Worm (Caenorhabditis elegans) whole organism, early embryonic: ENCODE data around the gene srw-14.

Experiments
- B0310.2 ChIP-seq: sonication (generic microtip); optimal IDR thresholded peaks from 2 replicates; lab custom pipeline; 2016; ENCODE audit warnings: mild to moderate bottlenecking, missing genetic modification characterization, missing compliant biosample characterization
- F13C5.2 ChIP-seq: sonication (generic microtip); optimal IDR thresholded peaks from 2 replicates; lab custom pipeline; 2017; ENCODE audit warnings: mild to moderate bottlenecking, missing genetic modification characterization, inconsistent platforms, missing compliant biosample characterization
- aly-1 ChIP-seq: sonication (generic microtip); optimal IDR thresholded peaks from 2 replicates; lab custom pipeline; 2016; ENCODE audit warnings: missing genetic modification characterization, missing compliant biosample characterization
- ama-1 ChIP-seq: fragments of 150-350 bp; optimal IDR thresholded peaks from 2 replicates; lab custom pipeline; 2014
- ceh-13 ChIP-seq: fragments of 200-800 bp; sonication (Bioruptor generic); optimal IDR thresholded peaks from 2 replicates; lab custom pipeline; 2018; ENCODE audit warnings: mild to moderate bottlenecking, missing genetic modification characterization, missing compliant biosample characterization
- ceh-36 ChIP-seq: sonication (generic microtip); optimal IDR thresholded peaks from 2 replicates; lab custom pipeline; 2016; ENCODE audit warnings: missing genetic modification characterization, inconsistent platforms, missing compliant biosample characterization
- ets-7 ChIP-seq: sonication (generic microtip); optimal IDR thresholded peaks from 2 replicates; lab custom pipeline; 2016; ENCODE audit warnings: missing genotype, missing genetic modification characterization, missing compliant biosample characterization
- flt-1 ChIP-seq: fragments of 200-800 bp; sonication (Bioruptor generic); IDR thresholded peaks from 2 replicates; pipeline ENCODE4 v1.3.6; 2022; ENCODE audit warnings: missing genetic modification characterization, missing compliant biosample characterization
- hmbx-1 ChIP-seq: sonication (generic microtip); optimal IDR thresholded peaks from 2 replicates; lab custom pipeline; 2016; ENCODE audit warnings: mild to moderate bottlenecking, missing genetic modification characterization, missing compliant biosample characterization
- hmg-4 ChIP-seq: fragments of 200-800 bp; sonication (Bioruptor generic); optimal IDR thresholded peaks from 2 replicates; lab custom pipeline; 2018; ENCODE audit warnings: mild to moderate bottlenecking, missing genetic modification characterization, missing compliant biosample characterization
- hnd-1 ChIP-seq: sonication (generic microtip); optimal IDR thresholded peaks from 2 replicates; lab custom pipeline; 2016; ENCODE audit warnings: missing genetic modification characterization, missing compliant biosample characterization
- pes-1 ChIP-seq: fragments of 200-800 bp; sonication (Bioruptor generic); IDR thresholded peaks from 2 replicates; pipeline ENCODE4 v1.3.6; 2022; ENCODE audit warnings: missing genetic modification reagents, missing genetic modification characterization, missing compliant biosample characterization
- scrt-1 ChIP-seq: fragments of 200-800 bp; sonication (Bioruptor generic); IDR thresholded peaks from 2 replicates; pipeline ENCODE4 v1.3.6; 2022; ENCODE audit warnings: missing genetic modification characterization, missing compliant biosample characterization
- sea-1 ChIP-seq: fragments of 200-800 bp; sonication (Bioruptor generic); conservative IDR thresholded peaks from 2 replicates; pipeline ENCODE4 v1.3.6; 2022; ENCODE audit warnings: missing genetic modification characterization, missing compliant biosample characterization
- tbx-11 ChIP-seq: fragments of 200-800 bp; sonication (Bioruptor generic); IDR thresholded peaks from 2 replicates; pipeline ENCODE4 v1.3.6; 2022; ENCODE audit warnings: missing genetic modification characterization, missing compliant biosample characterization
- tbx-37 ChIP-seq: fragments of 200-800 bp; sonication (Bioruptor generic); conservative IDR thresholded peaks from 2 replicates; pipeline ENCODE4 v1.3.6; 2022; ENCODE audit warnings: missing genetic modification reagents, missing genetic modification characterization, missing compliant biosample characterization
- tra-4 ChIP-seq: sonication (generic microtip); optimal IDR thresholded peaks from 2 replicates; lab custom pipeline; 2017; ENCODE audit warnings: missing genetic modification characterization, missing compliant biosample characterization

Gene srw-14

DNA sequence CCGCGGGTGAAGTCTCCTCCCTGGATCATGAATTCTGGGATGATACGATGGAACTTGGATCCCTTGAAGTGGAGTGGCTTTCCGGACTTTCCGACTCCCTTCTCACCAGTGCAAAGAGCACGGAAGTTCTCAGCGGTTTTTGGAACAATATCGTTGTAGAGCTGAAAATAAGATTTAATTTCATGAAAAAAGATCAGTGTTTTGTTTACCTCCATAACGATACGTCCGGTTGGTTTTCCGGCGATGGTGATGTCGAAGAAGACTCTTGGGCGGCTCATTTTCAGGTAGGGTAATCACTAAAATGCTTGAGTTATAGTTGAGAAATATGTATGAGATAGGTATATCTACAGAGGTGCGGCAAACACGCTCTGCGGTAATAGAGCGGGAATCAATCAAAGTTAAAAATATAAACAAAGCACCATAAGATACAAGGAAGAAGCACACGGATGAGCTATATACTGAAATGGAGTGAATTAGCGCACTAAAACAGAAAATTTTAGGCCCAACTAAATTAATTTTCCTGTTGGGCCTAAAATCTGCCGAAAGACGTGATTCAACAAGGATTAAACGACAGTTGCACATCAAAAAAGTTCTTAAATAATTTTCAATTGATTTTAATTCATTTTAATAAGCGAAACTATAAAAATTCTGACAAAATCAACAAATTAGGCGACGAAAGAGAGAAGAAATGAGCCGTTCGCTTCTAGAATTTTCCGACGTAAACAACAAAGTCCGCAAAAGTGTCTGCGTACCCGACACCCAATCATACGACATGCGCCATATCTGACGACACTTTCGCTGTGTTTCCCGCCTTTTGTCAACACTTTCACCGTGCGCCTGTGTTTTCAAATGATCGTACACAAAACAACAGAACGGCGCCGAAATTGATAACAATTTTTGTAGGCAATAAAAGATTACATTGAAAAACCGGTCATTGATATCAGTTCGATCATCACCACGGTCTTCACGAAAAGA lies 38.4 kb upstream of the srw-14 start, which contains the start of the genes cyn-7 and bath-36:
cyn-7 (minus strand) TSS at position 296 of the 975 bp plus-strand sequence.
bath-36 (plus strand) TSS at position 806 of the 975 bp plus-strand sequence.
- TF ChIP-seq flt-1 (GFP tag; lab: Robert Waterston, UW) (no peak), ceh-36 (no peak), scrt-1 (GFP tag; lab: Robert Waterston, UW) (no peak), sea-1 (GFP tag; lab: Robert Waterston, UW) (no peak), ets-7 (no peak), hmg-4 (no peak), B0310.2 (tag; lab: Kevin White, UChicago) (no peak), ceh-13 (GFP tag; lab: Kevin White, UChicago) (no peak), hmbx-1 (tag; lab: Kevin White, UChicago) (no peak), tbx-11 (no peak), tbx-37 (no peak), aly-1 (tag; lab: Kevin White, UChicago) (no peak), F13C5.2 (tag; lab: Kevin White, UChicago) (no peak), tra-4 (tag; lab: Kevin White, UChicago) (no peak), pes-1 (GFP tag; lab: Robert Waterston, UW) (no peak), hnd-1 (tag; lab: Kevin White, UChicago) (no peak)

DNA sequence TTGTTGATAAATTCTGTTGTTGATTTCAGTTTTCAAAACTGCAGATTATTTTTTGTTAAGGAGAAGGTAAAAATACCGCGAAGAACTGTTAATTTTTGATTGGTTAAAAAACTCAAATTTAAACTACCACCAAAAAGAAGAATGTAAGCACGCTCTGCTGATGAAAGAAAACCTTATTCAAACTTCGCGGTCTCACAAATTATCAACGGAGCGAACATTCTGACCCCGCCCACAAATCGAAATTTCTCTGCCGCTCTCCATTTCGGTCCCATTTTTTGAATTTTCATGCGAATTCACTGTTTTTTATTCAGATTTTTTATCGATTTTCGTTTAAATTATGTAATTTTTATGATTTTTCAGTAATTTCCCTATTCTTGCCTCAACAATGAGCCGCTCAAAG lies 36.2 kb upstream of the srw-14 start, which contains the start of gene cyn-3:
cyn-3 (plus strand) TSS at position 361 of the 400 bp plus-strand sequence.
- no peak for TF ChIP-seq ceh-13 (GFP tag; lab: Kevin White, UChicago)
- no peak for TF ChIP-seq ama-1 (lab: Kevin White, UChicago)

DNA sequence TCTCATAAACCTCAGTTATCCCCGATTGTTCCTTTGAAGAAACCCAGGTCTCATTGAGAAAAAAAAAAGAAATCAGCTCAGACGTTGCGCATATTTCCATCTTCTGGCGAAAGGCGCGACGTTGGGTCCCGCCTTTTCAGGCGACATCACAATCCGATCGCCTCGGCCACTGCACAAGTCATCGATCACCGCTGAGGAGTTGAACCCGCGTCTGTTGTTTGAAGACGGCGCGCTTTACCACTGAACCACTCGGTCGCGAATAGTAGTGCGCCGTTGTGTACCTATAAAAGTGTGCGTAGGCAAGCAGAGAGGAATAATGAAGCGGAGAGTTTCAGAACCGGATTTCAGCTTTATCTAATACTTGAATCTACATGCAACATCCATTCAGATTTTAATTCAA lies 34.8 kb upstream of the srw-14 start, which contains the start of gene Y75B12B.11:
Y75B12B.11 (plus strand) TSS at position 394 of the 400 bp plus-strand sequence.
- TF ChIP-seq hnd-1 (tag; lab: Kevin White, UChicago): peak; percentile 76
- TF ChIP-seq scrt-1 (GFP tag; lab: Robert Waterston, UW): peak; percentile 93
- TF ChIP-seq ets-7: peak; percentile 88
- TF ChIP-seq sea-1 (GFP tag; lab: Robert Waterston, UW): peak; percentile 94
- peak; percentile 91 for TF ChIP-seq flt-1 (GFP tag; lab: Robert Waterston, UW)
- TF ChIP-seq aly-1 (tag; lab: Kevin White, UChicago): peak; percentile 96
- peak; percentile 48 for TF ChIP-seq ama-1 (lab: Kevin White, UChicago)
- peak; percentile 97 for TF ChIP-seq hmg-4
- peak; percentile 97 for TF ChIP-seq F13C5.2 (tag; lab: Kevin White, UChicago)
- TF ChIP-seq tbx-37: peak; percentile 80
- peak; percentile 91 for TF ChIP-seq tbx-11
- peak; percentile 85 for TF ChIP-seq ceh-36
- TF ChIP-seq hmbx-1 (tag; lab: Kevin White, UChicago): peak; percentile 67
- peak; percentile 89 for TF ChIP-seq ceh-13 (GFP tag; lab: Kevin White, UChicago)
- TF ChIP-seq B0310.2 (tag; lab: Kevin White, UChicago): peak; percentile 92
- TF ChIP-seq pes-1 (GFP tag; lab: Robert Waterston, UW): peak; percentile 94
- peak; percentile 87 for TF ChIP-seq tra-4 (tag; lab: Kevin White, UChicago)

DNA sequence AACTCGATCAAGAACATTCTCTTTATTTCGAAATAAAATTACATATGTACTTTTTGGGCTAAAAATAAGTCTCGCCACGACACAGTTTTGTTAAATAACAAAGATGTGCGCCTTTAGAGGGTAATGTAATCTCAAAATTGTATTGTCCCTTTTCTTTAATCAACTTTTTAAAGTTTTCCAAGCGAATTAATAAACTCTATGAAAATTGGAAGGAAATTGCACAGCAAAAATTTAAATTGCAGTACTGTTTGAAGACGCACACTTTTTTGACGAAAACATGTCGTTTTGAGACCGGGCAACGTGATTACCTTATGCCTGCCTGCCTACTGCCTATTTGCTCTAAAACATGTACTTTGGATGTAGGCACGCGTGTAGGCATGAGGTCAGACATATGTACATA lies 33.8 kb upstream of the srw-14 start:
- TF ChIP-seq F13C5.2 (tag; lab: Kevin White, UChicago) (no peak), hnd-1 (tag; lab: Kevin White, UChicago) (no peak), flt-1 (GFP tag; lab: Robert Waterston, UW) (no peak), B0310.2 (tag; lab: Kevin White, UChicago) (no peak), pes-1 (GFP tag; lab: Robert Waterston, UW) (no peak), ets-7 (no peak), sea-1 (GFP tag; lab: Robert Waterston, UW) (no peak), ama-1 (lab: Kevin White, UChicago) (no peak), scrt-1 (GFP tag; lab: Robert Waterston, UW) (no peak), tra-4 (tag; lab: Kevin White, UChicago) (no peak), ceh-36 (no peak), ceh-13 (GFP tag; lab: Kevin White, UChicago) (no peak), hmg-4 (no peak), tbx-11 (no peak)

DNA sequence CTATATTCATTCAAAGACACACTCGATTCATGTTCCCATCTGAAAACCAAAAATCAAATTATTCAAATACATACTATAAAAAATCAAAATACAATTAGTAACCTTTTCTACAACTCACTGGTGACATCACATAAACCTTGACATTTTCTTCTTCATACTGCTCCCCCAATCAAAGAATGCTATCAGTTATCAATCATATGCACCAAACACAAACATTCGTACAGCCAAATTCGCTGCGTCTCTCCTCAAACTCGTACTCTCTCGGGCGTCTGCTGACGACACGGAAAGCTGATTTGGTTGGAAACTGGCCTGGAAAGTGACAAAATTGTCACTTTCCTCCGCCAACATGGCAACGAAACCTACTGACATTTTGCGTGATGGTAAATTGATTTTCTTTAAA lies 33.4 kb upstream of the srw-14 start, which contains the start of gene plc-2:
plc-2 (plus strand) TSS at position 196 of the 400 bp plus-strand sequence.
- TF ChIP-seq ama-1 (lab: Kevin White, UChicago): no peak
- TF ChIP-seq aly-1 (tag; lab: Kevin White, UChicago): no peak
- no peak for TF ChIP-seq hmg-4
- TF ChIP-seq ceh-13 (GFP tag; lab: Kevin White, UChicago): no peak
- no peak for TF ChIP-seq flt-1 (GFP tag; lab: Robert Waterston, UW)
- TF ChIP-seq tra-4 (tag; lab: Kevin White, UChicago): no peak
- TF ChIP-seq sea-1 (GFP tag; lab: Robert Waterston, UW): no peak
- TF ChIP-seq pes-1 (GFP tag; lab: Robert Waterston, UW): no peak
- TF ChIP-seq tbx-37: no peak
- TF ChIP-seq hmbx-1 (tag; lab: Kevin White, UChicago): no peak
- no peak for TF ChIP-seq hnd-1 (tag; lab: Kevin White, UChicago)
- TF ChIP-seq ceh-36: no peak
- no peak for TF ChIP-seq tbx-11
- TF ChIP-seq B0310.2 (tag; lab: Kevin White, UChicago): no peak
- no peak for TF ChIP-seq ets-7
- no peak for TF ChIP-seq F13C5.2 (tag; lab: Kevin White, UChicago)

DNA sequence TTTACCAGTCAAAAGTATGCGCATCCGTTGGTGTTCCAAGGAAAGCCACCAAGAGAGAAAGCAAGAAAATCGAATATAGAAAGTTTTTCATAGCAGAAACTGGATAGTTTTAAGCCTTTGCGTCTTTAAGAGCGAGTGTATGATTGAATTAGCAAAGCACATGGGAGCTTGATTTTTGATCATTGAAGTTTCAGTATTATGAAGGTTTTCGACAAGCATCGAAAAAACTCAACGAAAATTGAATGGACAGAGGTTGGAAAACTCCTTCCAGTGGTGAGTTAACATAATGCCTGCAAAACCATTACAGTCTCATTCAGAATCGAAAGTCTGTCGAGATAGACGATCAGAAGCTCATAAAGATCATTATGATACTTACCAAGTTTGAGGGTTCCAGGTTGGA lies 31.8 kb upstream of the srw-14 start, which contains the start of gene Y75B12B.13:
Y75B12B.13 (minus strand) TSS at position 101 of the 400 bp plus-strand sequence.
- TF ChIP-seq F13C5.2 (tag; lab: Kevin White, UChicago) (no peak), flt-1 (GFP tag; lab: Robert Waterston, UW) (no peak), aly-1 (tag; lab: Kevin White, UChicago) (no peak), pes-1 (GFP tag; lab: Robert Waterston, UW) (no peak), hmg-4 (no peak), ets-7 (no peak), scrt-1 (GFP tag; lab: Robert Waterston, UW) (no peak), sea-1 (GFP tag; lab: Robert Waterston, UW) (no peak), ama-1 (lab: Kevin White, UChicago) (no peak), ceh-36 (no peak), ceh-13 (GFP tag; lab: Kevin White, UChicago) (no peak), tra-4 (tag; lab: Kevin White, UChicago) (no peak), tbx-37 (no peak), hnd-1 (tag; lab: Kevin White, UChicago) (no peak), hmbx-1 (tag; lab: Kevin White, UChicago) (no peak), tbx-11 (no peak)
